Worm (Caenorhabditis elegans): ENCODE measurements around the gene srh-234.

Gene srh-234

ce11 chrV:7681388-7681787, 29.7 kb upstream of the srh-234 start, which contains the start of gene cyp-33A1:
Gene cyp-33A1 (minus strand): TSS chrV:7681459.
- no peak for TF ChIP-seq tra-4 (tag; optimal IDR thresholded peaks at IDR 0.05)
- TF ChIP-seq aly-1 (tag; optimal IDR thresholded peaks at IDR 0.05) = no peak
- no peak for TF ChIP-seq scrt-1 (GFP tag; IDR thresholded peaks at IDR 0.05)
- no peak for TF ChIP-seq ceh-13 (GFP tag; optimal IDR thresholded peaks at IDR 0.05)
- TF ChIP-seq hmbx-1 (tag; optimal IDR thresholded peaks at IDR 0.05) = no peak
- TF ChIP-seq ets-7 (tag; optimal IDR thresholded peaks at IDR 0.05) = no peak
- no peak for TF ChIP-seq hmg-4 (GFP tag; optimal IDR thresholded peaks at IDR 0.05)
- no peak for TF ChIP-seq B0310.2 (tag; optimal IDR thresholded peaks at IDR 0.05)
- TF ChIP-seq tbx-37 (GFP tag; conservative IDR thresholded peaks at IDR 0.05) = no peak
- no peak for TF ChIP-seq tbx-11 (GFP tag; IDR thresholded peaks at IDR 0.05)
- no peak for TF ChIP-seq F13C5.2 (tag; optimal IDR thresholded peaks at IDR 0.05)
- TF ChIP-seq pes-1 (GFP tag; IDR thresholded peaks at IDR 0.05) = no peak
- TF ChIP-seq sea-1 (GFP tag; conservative IDR thresholded peaks at IDR 0.05) = no peak
- no peak for TF ChIP-seq ceh-36 (tag; optimal IDR thresholded peaks at IDR 0.05)
- TF ChIP-seq ama-1 (optimal IDR thresholded peaks at IDR 0.05) = no peak
- TF ChIP-seq hnd-1 (tag; optimal IDR thresholded peaks at IDR 0.05) = no peak
- TF ChIP-seq flt-1 (GFP tag; IDR thresholded peaks at IDR 0.05) = no peak

DNA sequence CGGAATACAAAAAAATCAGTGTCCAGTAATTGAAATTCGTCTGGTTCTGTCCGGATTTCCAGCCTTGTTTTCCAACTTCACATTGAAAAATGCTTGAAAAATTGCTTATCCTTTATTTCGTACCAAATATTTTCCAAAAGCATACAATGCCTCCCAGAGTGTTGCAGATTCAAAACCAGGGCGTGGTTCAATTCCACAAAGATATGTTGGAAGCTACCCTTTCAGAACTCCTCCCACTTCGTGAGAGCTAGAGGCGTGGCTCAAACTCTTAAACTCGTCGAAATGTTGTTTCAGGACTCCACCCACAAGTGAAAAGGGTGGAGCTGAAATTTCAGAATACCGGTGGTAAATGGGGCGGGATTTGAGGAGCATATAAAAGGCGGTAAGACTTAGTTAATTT, 24.2 kb upstream of the srh-234 start, which contains the start of gene C12D5.3:
Gene C12D5.3, plus strand, starts transcription at position 301 of the 400 bp plus-strand sequence.
- TF ChIP-seq sea-1 (GFP tag; conservative IDR thresholded peaks at IDR 0.05) = no peak
- TF ChIP-seq hmbx-1 (tag; optimal IDR thresholded peaks at IDR 0.05) = no peak

DNA sequence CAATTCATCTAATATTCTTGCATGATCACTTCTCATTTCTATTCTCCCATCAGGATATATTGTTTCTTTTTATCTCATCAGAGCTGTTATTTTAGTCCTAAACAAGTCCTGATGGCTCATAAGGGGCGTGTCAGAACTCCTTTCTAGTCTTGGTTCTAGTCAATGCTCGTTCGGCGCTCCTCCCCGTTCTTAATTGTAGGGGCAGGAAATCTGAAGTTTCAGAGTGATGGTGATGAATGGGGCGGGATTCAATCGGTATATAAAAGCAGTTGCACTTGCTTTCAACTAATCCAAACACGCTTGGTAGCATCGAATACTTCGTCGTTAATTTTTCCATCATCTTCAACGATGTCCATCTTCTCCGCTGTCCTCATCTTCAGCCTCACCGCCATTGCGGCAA, 20.6 kb upstream of the srh-234 start, which contains the start of gene C12D5.4:
Gene C12D5.4, plus strand, starts transcription at position 301 of the 400 bp plus-strand sequence.
- TF ChIP-seq scrt-1 (GFP tag; IDR thresholded peaks at IDR 0.05) (no peak), pes-1 (GFP tag; IDR thresholded peaks at IDR 0.05) (no peak), flt-1 (GFP tag; IDR thresholded peaks at IDR 0.05) (no peak), tbx-37 (GFP tag; conservative IDR thresholded peaks at IDR 0.05) (no peak), aly-1 (tag; optimal IDR thresholded peaks at IDR 0.05) (no peak), hmg-4 (GFP tag; optimal IDR thresholded peaks at IDR 0.05) (no peak), tbx-11 (GFP tag; IDR thresholded peaks at IDR 0.05) (no peak), ets-7 (tag; optimal IDR thresholded peaks at IDR 0.05) (no peak), hmbx-1 (tag; optimal IDR thresholded peaks at IDR 0.05) (no peak), B0310.2 (tag; optimal IDR thresholded peaks at IDR 0.05) (no peak), tra-4 (tag; optimal IDR thresholded peaks at IDR 0.05) (no peak), F13C5.2 (tag; optimal IDR thresholded peaks at IDR 0.05) (no peak), sea-1 (GFP tag; conservative IDR thresholded peaks at IDR 0.05) (no peak), hnd-1 (tag; optimal IDR thresholded peaks at IDR 0.05) (no peak)

DNA sequence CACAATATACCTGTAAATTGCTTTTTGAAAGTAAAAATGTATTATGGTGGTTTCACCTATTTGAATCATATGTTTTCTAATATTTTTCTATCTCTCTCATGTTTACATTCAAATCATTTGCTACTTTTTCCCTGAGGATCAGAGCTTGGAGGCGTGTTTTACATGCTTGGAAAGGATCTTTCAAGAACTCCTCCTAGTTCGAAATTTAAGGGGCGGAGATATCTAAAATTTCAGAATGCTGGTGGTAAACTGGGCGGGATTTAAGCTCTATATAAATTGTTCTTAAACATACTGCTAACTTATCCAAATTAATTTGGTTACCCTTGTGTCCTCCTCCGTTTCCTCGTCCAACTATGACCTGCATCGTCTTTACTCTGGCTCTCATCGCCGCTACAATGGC, 16.3 kb upstream of the srh-234 start, which contains the start of gene C12D5.5:
Gene C12D5.5, plus strand, starts transcription at position 301 of the 400 bp plus-strand sequence.
- TF ChIP-seq hmbx-1 (tag; optimal IDR thresholded peaks at IDR 0.05) (no peak), tbx-37 (GFP tag; conservative IDR thresholded peaks at IDR 0.05) (no peak), ceh-13 (GFP tag; optimal IDR thresholded peaks at IDR 0.05) (no peak), ets-7 (tag; optimal IDR thresholded peaks at IDR 0.05) (no peak), F13C5.2 (tag; optimal IDR thresholded peaks at IDR 0.05) (no peak), pes-1 (GFP tag; IDR thresholded peaks at IDR 0.05) (no peak), tra-4 (tag; optimal IDR thresholded peaks at IDR 0.05) (no peak), ama-1 (optimal IDR thresholded peaks at IDR 0.05) (no peak), tbx-11 (GFP tag; IDR thresholded peaks at IDR 0.05) (no peak), flt-1 (GFP tag; IDR thresholded peaks at IDR 0.05) (no peak), hnd-1 (tag; optimal IDR thresholded peaks at IDR 0.05) (no peak)

- TF ChIP-seq tbx-11 (GFP tag; IDR thresholded peaks at IDR 0.05) (no peak), F13C5.2 (tag; optimal IDR thresholded peaks at IDR 0.05) (no peak), hnd-1 (tag; optimal IDR thresholded peaks at IDR 0.05) (no peak)
These were observed 1.9 kb upstream of the srh-234 start, which contains the start of gene srh-200 for ce11 chrV:7653567-7653966. Gene srh-200 (minus strand): TSS chrV:7653667.

- TF ChIP-seq aly-1 (tag; optimal IDR thresholded peaks at IDR 0.05) (no peak), B0310.2 (tag; optimal IDR thresholded peaks at IDR 0.05) (no peak), flt-1 (GFP tag; IDR thresholded peaks at IDR 0.05) (no peak), tbx-11 (GFP tag; IDR thresholded peaks at IDR 0.05) (no peak), pes-1 (GFP tag; IDR thresholded peaks at IDR 0.05) (no peak), hnd-1 (tag; optimal IDR thresholded peaks at IDR 0.05) (no peak), ceh-13 (GFP tag; optimal IDR thresholded peaks at IDR 0.05) (no peak), tra-4 (tag; optimal IDR thresholded peaks at IDR 0.05) (no peak), ets-7 (tag; optimal IDR thresholded peaks at IDR 0.05) (no peak), tbx-37 (GFP tag; conservative IDR thresholded peaks at IDR 0.05) (no peak), sea-1 (GFP tag; conservative IDR thresholded peaks at IDR 0.05) (no peak), hmbx-1 (tag; optimal IDR thresholded peaks at IDR 0.05) (no peak), ama-1 (optimal IDR thresholded peaks at IDR 0.05) (no peak), ceh-36 (tag; optimal IDR thresholded peaks at IDR 0.05) (no peak), scrt-1 (GFP tag; IDR thresholded peaks at IDR 0.05) (no peak), hmg-4 (GFP tag; optimal IDR thresholded peaks at IDR 0.05) (no peak)
These were observed 1.7 kb downstream of the srh-234 start for ce11 chrV:7649963-7650362.

DNA sequence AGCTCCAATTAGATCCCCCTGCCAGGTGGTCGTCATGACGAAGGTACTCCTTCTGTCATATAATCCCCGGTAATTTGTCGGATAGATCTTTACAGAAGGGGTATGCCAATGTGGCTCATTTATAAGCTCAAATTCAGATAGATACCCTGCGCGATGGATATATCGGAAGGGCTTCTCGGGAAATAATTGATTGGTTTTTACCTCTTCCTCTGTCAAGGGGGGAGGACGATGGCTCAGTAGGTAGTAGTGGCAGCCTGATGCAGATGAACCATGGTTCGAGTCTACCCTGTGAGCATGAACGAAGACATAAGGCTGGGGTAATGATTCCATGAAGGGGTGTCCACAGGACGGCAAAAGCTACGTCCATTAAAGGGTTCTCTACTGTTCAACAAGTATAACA, 4.5 kb downstream of the srh-234 start:
- TF ChIP-seq tbx-11 (GFP tag; IDR thresholded peaks at IDR 0.05) (no peak), ets-7 (tag; optimal IDR thresholded peaks at IDR 0.05) (no peak), hnd-1 (tag; optimal IDR thresholded peaks at IDR 0.05) (no peak), ceh-36 (tag; optimal IDR thresholded peaks at IDR 0.05) (no peak), ceh-13 (GFP tag; optimal IDR thresholded peaks at IDR 0.05) (no peak)

DNA sequence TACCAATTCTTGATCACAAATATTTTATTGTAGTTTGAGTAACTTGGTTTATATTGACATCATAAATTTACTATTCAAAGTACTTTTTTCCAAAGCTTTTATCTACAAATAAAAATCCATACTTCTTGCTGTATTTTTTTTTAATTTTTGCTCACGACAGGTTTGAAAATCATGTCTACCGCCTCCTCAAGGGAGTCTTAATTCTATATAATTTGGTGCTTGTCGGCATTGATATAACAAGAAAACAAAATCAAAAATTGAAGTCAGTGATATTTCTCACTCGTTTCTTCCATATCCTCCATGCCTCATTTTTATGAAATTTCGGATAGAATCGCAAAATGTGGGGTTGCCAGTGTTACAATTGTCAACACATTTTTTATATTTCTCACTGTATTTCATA, 6.2 kb downstream of the srh-234 start, which contains the start of gene str-47:
Gene str-47, plus strand, starts transcription at position 301 of the 400 bp plus-strand sequence.
- TF ChIP-seq tbx-11 (GFP tag; IDR thresholded peaks at IDR 0.05) (no peak), pes-1 (GFP tag; IDR thresholded peaks at IDR 0.05) (no peak), flt-1 (GFP tag; IDR thresholded peaks at IDR 0.05) (no peak), tra-4 (tag; optimal IDR thresholded peaks at IDR 0.05) (no peak), ceh-36 (tag; optimal IDR thresholded peaks at IDR 0.05) (no peak), hmbx-1 (tag; optimal IDR thresholded peaks at IDR 0.05) (no peak), F13C5.2 (tag; optimal IDR thresholded peaks at IDR 0.05) (no peak)
